Fruit fly (Drosophila melanogaster) whole organism, embryonic: ENCODE results near the gene CG6345.

Experiments
- ATbp ChIP-seq: fragments of 200-800 bp; sonication (Bioruptor generic); optimal IDR thresholded peaks from 2 replicates; lab custom pipeline; 2017; ENCODE audit warnings: missing biosample characterization, mild to moderate bottlenecking, missing genetic modification characterization, missing genetic modification reagents
- B-H1 ChIP-seq: fragments of 200-800 bp; sonication (Bioruptor generic); IDR thresholded peaks from 3 replicates; pipeline ENCODE4 v1.3.6; 2022; ENCODE audit warnings: missing biosample characterization, missing genetic modification characterization
- CG10267 ChIP-seq: fragments of 200-800 bp; sonication (Bioruptor generic); optimal IDR thresholded peaks from 2 replicates; lab custom pipeline; 2018; ENCODE audit warnings: missing biosample characterization, mild to moderate bottlenecking, missing genetic modification characterization, moderate library complexity
- CG11398 ChIP-seq: fragments of 200-800 bp; sonication (Bioruptor generic); optimal IDR thresholded peaks from 2 replicates; lab custom pipeline; 2016; ENCODE audit warnings: missing biosample characterization, missing genetic modification characterization
- CG13123 ChIP-seq: fragments of 200-800 bp; sonication (Bioruptor generic); optimal IDR thresholded peaks from 2 replicates; lab custom pipeline; 2016; ENCODE audit warnings: missing biosample characterization, missing genetic modification characterization
- CG13424 ChIP-seq: fragments of 200-800 bp; sonication (Bioruptor generic); optimal IDR thresholded peaks from 2 replicates; lab custom pipeline; 2019; ENCODE audit warnings: missing biosample characterization, mild to moderate bottlenecking, missing genetic modification characterization, moderate library complexity
- CG14667 ChIP-seq: fragments of 200-800 bp; sonication (Bioruptor generic); IDR thresholded peaks from 2 replicates; pipeline ENCODE4 v1.3.6; 2022; ENCODE audit warnings: missing biosample characterization, missing genetic modification characterization
- CG15073 ChIP-seq: fragments of 200-800 bp; sonication (Bioruptor generic); optimal IDR thresholded peaks from 2 replicates; lab custom pipeline; 2016; ENCODE audit warnings: missing biosample characterization, missing genetic modification characterization
- CG2875 ChIP-seq: fragments of 200-800 bp; sonication (Bioruptor generic); optimal IDR thresholded peaks from 2 replicates; lab custom pipeline; 2017; ENCODE audit warnings: missing biosample characterization, mild to moderate bottlenecking, missing genetic modification characterization, missing genetic modification reagents
- CG30431 ChIP-seq: fragments of 200-800 bp; sonication (Bioruptor generic); optimal IDR thresholded peaks from 2 replicates; lab custom pipeline; 2017; ENCODE audit warnings: missing biosample characterization, missing genetic modification characterization
- CG34422 ChIP-seq: fragments of 200-800 bp; sonication (Bioruptor generic); IDR thresholded peaks from 3 replicates; pipeline ENCODE4 v1.3.6; 2022; ENCODE audit warnings: missing biosample characterization, missing genetic modification characterization
- CG4424 ChIP-seq: fragments of 200-800 bp; sonication (Bioruptor generic); optimal IDR thresholded peaks from 3 replicates; lab custom pipeline; 2016; ENCODE audit warnings: missing biosample characterization, missing genetic modification characterization
- CG4707 ChIP-seq: fragments of 200-800 bp; sonication (Bioruptor generic); optimal IDR thresholded peaks from 2 replicates; lab custom pipeline; 2018; ENCODE audit warnings: missing biosample characterization, mild to moderate bottlenecking, missing genetic modification characterization, moderate library complexity
- CG4820 ChIP-seq: fragments of 200-800 bp; sonication (Bioruptor generic); optimal IDR thresholded peaks from 3 replicates; lab custom pipeline; 2016; ENCODE audit warnings: missing biosample characterization, missing genetic modification characterization
- CG5245 ChIP-seq: fragments of 200-800 bp; sonication (Bioruptor generic); optimal IDR thresholded peaks from 3 replicates; lab custom pipeline; 2016; ENCODE audit warnings: missing biosample characterization, missing genetic modification characterization
- CG6689 ChIP-seq: fragments of 200-800 bp; sonication (Bioruptor generic); IDR thresholded peaks from 2 replicates; pipeline ENCODE4 v1.3.6; 2022; ENCODE audit warnings: missing biosample characterization, missing genetic modification characterization
- CG8359 ChIP-seq: fragments of 200-800 bp; sonication (Bioruptor generic); optimal IDR thresholded peaks from 2 replicates; lab custom pipeline; 2017; ENCODE audit warnings: missing biosample characterization, mild to moderate bottlenecking, missing genetic modification characterization, borderline replicate concordance
- CG8765 ChIP-seq: fragments of 200-800 bp; sonication (Bioruptor generic); IDR thresholded peaks from 2 replicates; pipeline ENCODE4 v1.3.6; 2022; ENCODE audit warnings: missing biosample characterization, missing genetic modification characterization
- CG8924 ChIP-seq: fragments of 200-800 bp; optimal IDR thresholded peaks from 3 replicates; lab custom pipeline; 2019; ENCODE audit warnings: missing biosample characterization, mild to moderate bottlenecking, missing genetic modification characterization, moderate library complexity
- CG9932 ChIP-seq: fragments of 200-800 bp; sonication (Bioruptor generic); IDR thresholded peaks from 2 replicates; pipeline ENCODE4 v1.3.6; 2022; ENCODE audit warnings: missing biosample characterization, missing genetic modification characterization
- D19B ChIP-seq: fragments of 200-800 bp; sonication (Bioruptor generic); optimal IDR thresholded peaks from 2 replicates; lab custom pipeline; 2017; ENCODE audit warnings: missing biosample characterization, mild to moderate bottlenecking, missing genetic modification characterization
- Hmr ChIP-seq: fragments of 200-800 bp; sonication (Bioruptor generic); optimal IDR thresholded peaks from 3 replicates; lab custom pipeline; 2017; ENCODE audit warnings: mild to moderate bottlenecking, missing biosample characterization, missing genetic modification reagents, missing genetic modification characterization
- NC2β ChIP-seq: fragments of 200-800 bp; sonication (Bioruptor generic); optimal IDR thresholded peaks from 2 replicates; lab custom pipeline; 2016; ENCODE audit warnings: missing biosample characterization, missing genetic modification characterization
- Rfx ChIP-seq: fragments of 200-800 bp; sonication (Bioruptor generic); IDR thresholded peaks from 2 replicates; pipeline ENCODE4 v1.3.6; 2022; ENCODE audit warnings: missing biosample characterization, missing genetic modification characterization
- Spps ChIP-seq: fragments of 200-800 bp; sonication (Bioruptor generic); optimal IDR thresholded peaks from 2 replicates; lab custom pipeline; 2018; ENCODE audit warnings: missing biosample characterization, mild to moderate bottlenecking, missing genetic modification characterization
- Usf ChIP-seq: fragments of 200-800 bp; sonication (Bioruptor generic); optimal IDR thresholded peaks from 2 replicates; lab custom pipeline; 2017; ENCODE audit warnings: missing genotype, missing biosample characterization, missing genetic modification characterization
- ab ChIP-seq: fragments of 200-800 bp; sonication (Bioruptor generic); optimal IDR thresholded peaks from 2 replicates; lab custom pipeline; 2016; ENCODE audit warnings: missing biosample characterization, missing genetic modification characterization
- amos ChIP-seq: fragments of 200-800 bp; sonication (Bioruptor generic); IDR thresholded peaks from 2 replicates; pipeline ENCODE4 v1.3.6; 2022; ENCODE audit warnings: missing biosample characterization, missing genetic modification characterization; ENCODE audit not compliant: partially characterized antibody
- ash1 ChIP-seq: fragments of 200-800 bp; sonication (Bioruptor generic); optimal IDR thresholded peaks from 2 replicates; lab custom pipeline; 2018; ENCODE audit warnings: missing biosample characterization, mild to moderate bottlenecking, missing genetic modification characterization
- az2 ChIP-seq: fragments of 200-800 bp; sonication (Bioruptor generic); optimal IDR thresholded peaks from 3 replicates; lab custom pipeline; 2016; ENCODE audit warnings: missing biosample characterization, missing genetic modification characterization
- caup ChIP-seq: fragments of 200-800 bp; sonication (Bioruptor generic); optimal IDR thresholded peaks from 3 replicates; lab custom pipeline; 2017; ENCODE audit warnings: missing biosample characterization, mild to moderate bottlenecking, missing genetic modification characterization, moderate library complexity; ENCODE audit not compliant: severe bottlenecking
- crol ChIP-seq: fragments of 200-800 bp; sonication (Bioruptor generic); IDR thresholded peaks from 2 replicates; pipeline ENCODE4 v1.3.6; 2022; ENCODE audit warnings: missing biosample characterization, missing genetic modification characterization
- dan ChIP-seq: fragments of 200-800 bp; sonication (Bioruptor generic); IDR thresholded peaks from 2 replicates; pipeline ENCODE4 v1.3.6; 2022; ENCODE audit warnings: missing biosample characterization, missing genetic modification characterization
- dysf ChIP-seq: fragments of 200-800 bp; sonication (Bioruptor generic); IDR thresholded peaks from 3 replicates; pipeline ENCODE4 v1.3.6; 2022; ENCODE audit warnings: missing biosample characterization, missing genetic modification characterization
- fu2 ChIP-seq: fragments of 200-800 bp; sonication (Bioruptor generic); optimal IDR thresholded peaks from 2 replicates; lab custom pipeline; 2016; ENCODE audit warnings: missing biosample characterization, missing genetic modification characterization
- grn ChIP-seq: fragments of 200-800 bp; sonication (Bioruptor generic); optimal IDR thresholded peaks from 3 replicates; lab custom pipeline; 2017; ENCODE audit warnings: missing biosample characterization, missing genetic modification characterization
- ham ChIP-seq: fragments of 200-800 bp; sonication (Bioruptor generic); IDR thresholded peaks from 2 replicates; pipeline ENCODE4 v1.3.6; 2022; ENCODE audit warnings: missing biosample characterization, missing genetic modification characterization
- kah ChIP-seq: fragments of 200-800 bp; sonication (Bioruptor generic); optimal IDR thresholded peaks from 2 replicates; lab custom pipeline; 2018; ENCODE audit warnings: missing biosample characterization, mild to moderate bottlenecking, missing genetic modification characterization
- ken ChIP-seq: fragments of 200-800 bp; sonication (Bioruptor generic); IDR thresholded peaks from 3 replicates; pipeline ENCODE4 v1.3.6; 2022; ENCODE audit warnings: missing biosample characterization, missing genetic modification characterization
- lola ChIP-seq, 3 experiments: fragments of >200 bp in 2 of 3; fragments of 200-800 bp in 1 of 3; sonication (Bioruptor generic) in 1 of 3; optimal IDR thresholded peaks; 2 replicates each; lab custom pipeline; 2017 to 2019; ENCODE audit warnings: missing biosample characterization in 3 of 3, missing genetic modification characterization in 3 of 3, mild to moderate bottlenecking in 1 of 3, moderate library complexity in 1 of 3
- lov ChIP-seq, 2 experiments: fragments of 200-800 bp in 1 of 2; fragments of >200 bp in 1 of 2; sonication (Bioruptor generic) in 1 of 2; IDR thresholded peaks in 1 of 2; optimal IDR thresholded peaks in 1 of 2; 2 replicates in 1 of 2; 3 replicates in 1 of 2; pipeline versions ENCODE4 v1.3.6 to Lab custom; 2017 to 2022; ENCODE audit warnings: missing biosample characterization in 1 of 2, missing genetic modification characterization in 1 of 2
- peb ChIP-seq: fragments of 200-800 bp; sonication (Bioruptor generic); IDR thresholded peaks from 2 replicates; pipeline ENCODE4 v1.3.6; 2022; ENCODE audit warnings: missing biosample characterization, missing genetic modification characterization
- pros ChIP-seq: fragments of 200-800 bp; sonication (Bioruptor generic); optimal IDR thresholded peaks from 3 replicates; lab custom pipeline; 2019; ENCODE audit warnings: missing biosample characterization, mild to moderate bottlenecking, missing genetic modification characterization, moderate library complexity
- seq ChIP-seq: fragments of 200-800 bp; sonication (Bioruptor generic); IDR thresholded peaks from 2 replicates; pipeline ENCODE4 v1.3.6; 2022; ENCODE audit warnings: missing biosample characterization, missing genetic modification characterization
- tio ChIP-seq: fragments of 200-800 bp; sonication (Bioruptor generic); optimal IDR thresholded peaks from 2 replicates; lab custom pipeline; 2017; ENCODE audit warnings: missing biosample characterization, missing genetic modification characterization, inconsistent platforms
- trem ChIP-seq: fragments of 200-800 bp; optimal IDR thresholded peaks from 3 replicates; lab custom pipeline; 2019; ENCODE audit warnings: missing biosample characterization, mild to moderate bottlenecking, missing genetic modification characterization, moderate library complexity
- tx ChIP-seq: fragments of 200-800 bp; sonication (Bioruptor generic); optimal IDR thresholded peaks from 2 replicates; lab custom pipeline; 2016; ENCODE audit warnings: missing biosample characterization, missing genetic modification characterization
- unc-4 ChIP-seq: fragments of 200-800 bp; sonication (Bioruptor generic); IDR thresholded peaks from 2 replicates; pipeline ENCODE4 v1.3.6; 2022; ENCODE audit warnings: missing biosample characterization, missing genetic modification characterization; ENCODE audit not compliant: partially characterized antibody
- zfh1 ChIP-seq: fragments of 200-800 bp; sonication (Bioruptor generic); IDR thresholded peaks from 3 replicates; pipeline ENCODE4 v1.3.6; 2022; ENCODE audit warnings: missing biosample characterization, missing genetic modification characterization

Gene CG6345

DNA sequence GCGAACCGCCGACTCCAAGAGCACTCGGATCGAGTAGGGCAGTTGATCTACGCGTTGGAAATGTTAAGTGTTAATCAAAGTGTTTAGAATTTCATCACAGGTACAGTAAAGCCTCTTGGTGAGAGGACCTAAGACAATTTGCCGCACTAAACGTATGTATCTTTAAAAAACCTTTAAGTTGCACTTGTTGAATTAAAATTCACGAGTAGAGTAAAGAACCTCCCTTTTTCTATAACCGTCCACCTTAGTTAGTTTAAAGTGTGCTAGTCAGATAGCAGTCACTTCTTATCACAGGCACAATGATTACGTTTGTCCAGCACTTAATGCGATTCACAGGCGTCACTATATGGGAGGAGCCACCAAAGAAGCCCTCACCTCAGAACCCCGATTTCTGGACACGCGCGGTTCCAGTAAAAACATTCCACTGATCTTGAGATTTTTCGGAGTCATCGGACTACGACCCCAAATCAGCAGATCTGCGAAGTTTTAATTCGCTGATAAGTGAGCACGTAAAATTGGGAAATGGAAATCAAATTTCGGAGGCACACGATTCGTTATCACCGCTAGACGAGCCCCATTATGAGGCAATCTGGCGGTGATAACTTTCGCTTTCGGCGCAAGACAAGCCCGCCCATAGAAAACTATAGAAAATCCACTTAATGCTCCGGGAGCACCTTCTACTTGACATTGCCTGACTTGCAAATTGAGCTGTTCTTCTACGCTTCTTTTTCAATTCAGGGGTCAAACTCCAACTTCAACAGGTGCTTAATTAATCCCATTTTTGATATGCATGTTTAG, 3.9 kb downstream of the CG6345 start (continued):
- TF ChIP-seq pros (GFP tag; lab: Kevin White, UChicago), result no peak
- TF ChIP-seq CG8359 (GFP tag; lab: Kevin White, UChicago), result no peak
- peak; percentile 55; the same call in 1 of the 2 replicates for TF ChIP-seq CG6689 (GFP tag; lab: Robert Waterston, UW)
- TF ChIP-seq zfh1 (GFP tag; lab: Robert Waterston, UW), result peak; percentile 57; the same call in 1 of the 3 replicates
- no peak for TF ChIP-seq CG34422 (GFP tag; lab: Robert Waterston, UW)
- TF ChIP-seq crol (GFP tag; lab: Robert Waterston, UW), result no peak
- peak; percentile 35; the same call in 1 of the 2 replicates for TF ChIP-seq CG14667 (GFP tag; lab: Robert Waterston, UW)
- peak; percentile 14 for TF ChIP-seq CG4820
- TF ChIP-seq ken (GFP tag; lab: Robert Waterston, UW), result 0 out of 3 replicates have a peak, but pooled peaks have one; percentile 51
- no peak for TF ChIP-seq CG2875 (GFP tag; lab: Kevin White, UChicago)
- no peak for TF ChIP-seq CG30431 (GFP tag; lab: Kevin White, UChicago)
- TF ChIP-seq lola (GFP tag; optimal IDR thresholded peaks at IDR 0.05; lab: Kevin White, UChicago), result no peak
- no peak for TF ChIP-seq Spps
- TF ChIP-seq dysf (GFP tag; lab: Robert Waterston, UW), result peak; percentile 78
- 0 out of 2 replicates have a peak, but pooled peaks have one; percentile 38 for TF ChIP-seq seq (GFP tag; lab: Robert Waterston, UW)
- TF ChIP-seq unc-4, result no peak
- no peak for TF ChIP-seq NC2β (GFP tag; lab: Kevin White, UChicago)
- no peak for TF ChIP-seq lov (optimal IDR thresholded peaks at IDR 0.05; lab: Kevin White, UChicago)
- TF ChIP-seq lov (GFP tag; IDR thresholded peaks at IDR 0.05; lab: Robert Waterston, UW), result no peak
- TF ChIP-seq CG9932 (GFP tag; lab: Robert Waterston, UW), result peak; percentile 42
- TF ChIP-seq CG8924 (tag; lab: Kevin White, UChicago), result no peak
- no peak for TF ChIP-seq Hmr (GFP tag; lab: Kevin White, UChicago)
- TF ChIP-seq fu2 (GFP tag; lab: Kevin White, UChicago), result no peak
- peak; percentile 47; the same call in 2 of the 3 replicates for TF ChIP-seq B-H1 (GFP tag; lab: Robert Waterston, UW)
- TF ChIP-seq Usf (GFP tag; lab: Kevin White, UChicago), result no peak
- peak; percentile 13 for TF ChIP-seq CG5245
- no peak for TF ChIP-seq dan
- TF ChIP-seq caup (GFP tag; lab: Kevin White, UChicago), result peak; percentile 64
- TF ChIP-seq peb (GFP tag; lab: Robert Waterston, UW), result no peak
- no peak for TF ChIP-seq CG15073 (GFP tag; lab: Kevin White, UChicago)
- TF ChIP-seq ab, result no peak
- TF ChIP-seq CG13424 (tag; lab: Kevin White, UChicago), result peak; percentile 4
- peak; percentile 97; the same call in 1 of the 2 replicates for TF ChIP-seq Rfx (GFP tag; lab: Robert Waterston, UW)
- no peak for TF ChIP-seq tx (GFP tag; lab: Kevin White, UChicago)
- no peak for TF ChIP-seq ash1 (GFP tag; lab: Kevin White, UChicago)
- TF ChIP-seq CG8765 (GFP tag; lab: Robert Waterston, UW), result no peak; the same call in 1 of the 2 replicates
- TF ChIP-seq trem (tag; lab: Kevin White, UChicago), result no peak
- no peak for TF ChIP-seq CG10267
- TF ChIP-seq CG13123 (GFP tag; lab: Kevin White, UChicago), result no peak
- peak; percentile 10 for TF ChIP-seq CG4424 (GFP tag; lab: Kevin White, UChicago)
- TF ChIP-seq D19B (GFP tag; lab: Kevin White, UChicago), result peak; percentile 21
- TF ChIP-seq tio (GFP tag; lab: Kevin White, UChicago), result no peak
- TF ChIP-seq ATbp (GFP tag; lab: Kevin White, UChicago), result no peak
- peak; percentile 74 for TF ChIP-seq grn (GFP tag; lab: Kevin White, UChicago)
- no peak for TF ChIP-seq ham (GFP tag; lab: Robert Waterston, UW)
- TF ChIP-seq CG11398 (GFP tag; lab: Kevin White, UChicago), result no peak
- TF ChIP-seq CG4707 (GFP tag; lab: Kevin White, UChicago), result no peak
- no peak for TF ChIP-seq az2 (GFP tag; lab: Kevin White, UChicago)
- TF ChIP-seq amos, result no peak
- no peak for TF ChIP-seq kah (GFP tag; lab: Kevin White, UChicago)
